Worm (Caenorhabditis elegans) whole organism, L2 larva: ENCODE measurements around the gene ubc-19.

Experiments
- ZK546.5 ChIP-seq: sonication (generic microtip); optimal IDR thresholded peaks from 2 replicates; lab custom pipeline; 2017; ENCODE audit warnings: missing biosample characterization, missing genetic modification characterization
- aly-2 ChIP-seq: fragments of 150-350 bp; optimal IDR thresholded peaks from 2 replicates; lab custom pipeline; 2014; ENCODE audit warnings: missing biosample characterization, missing genetic modification characterization
- ama-1 ChIP-seq: fragments of 150-350 bp; optimal IDR thresholded peaks from 2 replicates; lab custom pipeline; 2018; ENCODE audit warnings: inconsistent platforms
- lin-13 ChIP-seq: fragments of 150-350 bp; optimal IDR thresholded peaks from 2 replicates; lab custom pipeline; 2014; ENCODE audit warnings: missing biosample characterization, missing genetic modification reagents, missing genetic modification characterization
- mab-5 ChIP-seq: fragments of 150-350 bp; optimal IDR thresholded peaks from 2 replicates; lab custom pipeline; 2014; ENCODE audit warnings: missing biosample characterization, missing genetic modification characterization
- nhr-77 ChIP-seq: fragments of 150-350 bp; optimal IDR thresholded peaks from 2 replicates; lab custom pipeline; 2014; ENCODE audit warnings: missing biosample characterization, missing genetic modification characterization
- snpc-4 ChIP-seq: fragments of 150-350 bp; optimal IDR thresholded peaks from 2 replicates; lab custom pipeline; 2014; ENCODE audit warnings: missing biosample characterization, missing genetic modification characterization
- unc-62 ChIP-seq: fragments of 150-350 bp; optimal IDR thresholded peaks from 2 replicates; lab custom pipeline; 2014; ENCODE audit warnings: missing biosample characterization, missing genetic modification reagents, missing genetic modification characterization
- zag-1 ChIP-seq: fragments of 150-350 bp; optimal IDR thresholded peaks from 2 replicates; lab custom pipeline; 2014; ENCODE audit warnings: missing biosample characterization, missing genetic modification characterization
- ztf-4 ChIP-seq: fragments of 150-350 bp; optimal IDR thresholded peaks from 2 replicates; lab custom pipeline; 2014; ENCODE audit warnings: missing biosample characterization, missing genetic modification characterization

ce11 chrV:18731579-18732041 is 42.0 kb upstream of the ubc-19 start, which contains the start of the genes asp-18 and scl-19:
- no peak for TF ChIP-seq unc-62 (GFP tag; lab: Kevin White, UChicago)
- TF ChIP-seq nhr-77 (tag; lab: Kevin White, UChicago): no peak
- TF ChIP-seq ZK546.5 (tag; lab: Kevin White, UChicago): no peak
- no peak for TF ChIP-seq ztf-4
- TF ChIP-seq lin-13 (GFP tag; lab: Kevin White, UChicago): no peak
- no peak for TF ChIP-seq ama-1 (lab: Kevin White, UChicago)
- TF ChIP-seq zag-1: no peak
- no peak for TF ChIP-seq aly-2 (tag; lab: Kevin White, UChicago)
- no peak for TF ChIP-seq snpc-4 (tag; lab: Kevin White, UChicago)
- TF ChIP-seq mab-5 (tag; lab: Kevin White, UChicago): no peak
